Worm (Caenorhabditis elegans) whole organism, early embryonic: ENCODE results near the gene cec-3.

Experiments used
- B0310.2 ChIP-seq: sonication (generic microtip); optimal IDR thresholded peaks from 2 replicates; lab custom pipeline; 2016; ENCODE audit warnings: mild to moderate bottlenecking, missing genetic modification characterization, missing compliant biosample characterization
- F13C5.2 ChIP-seq: sonication (generic microtip); optimal IDR thresholded peaks from 2 replicates; lab custom pipeline; 2017; ENCODE audit warnings: mild to moderate bottlenecking, missing genetic modification characterization, inconsistent platforms, missing compliant biosample characterization
- aly-1 ChIP-seq: sonication (generic microtip); optimal IDR thresholded peaks from 2 replicates; lab custom pipeline; 2016; ENCODE audit warnings: missing genetic modification characterization, missing compliant biosample characterization
- ama-1 ChIP-seq: fragments of 150-350 bp; optimal IDR thresholded peaks from 2 replicates; lab custom pipeline; 2014
- ceh-13 ChIP-seq: fragments of 200-800 bp; sonication (Bioruptor generic); optimal IDR thresholded peaks from 2 replicates; lab custom pipeline; 2018; ENCODE audit warnings: mild to moderate bottlenecking, missing genetic modification characterization, missing compliant biosample characterization
- ceh-36 ChIP-seq: sonication (generic microtip); optimal IDR thresholded peaks from 2 replicates; lab custom pipeline; 2016; ENCODE audit warnings: missing genetic modification characterization, inconsistent platforms, missing compliant biosample characterization
- ets-7 ChIP-seq: sonication (generic microtip); optimal IDR thresholded peaks from 2 replicates; lab custom pipeline; 2016; ENCODE audit warnings: missing genotype, missing genetic modification characterization, missing compliant biosample characterization
- flt-1 ChIP-seq: fragments of 200-800 bp; sonication (Bioruptor generic); IDR thresholded peaks from 2 replicates; pipeline ENCODE4 v1.3.6; 2022; ENCODE audit warnings: missing genetic modification characterization, missing compliant biosample characterization
- hmbx-1 ChIP-seq: sonication (generic microtip); optimal IDR thresholded peaks from 2 replicates; lab custom pipeline; 2016; ENCODE audit warnings: mild to moderate bottlenecking, missing genetic modification characterization, missing compliant biosample characterization
- hmg-4 ChIP-seq: fragments of 200-800 bp; sonication (Bioruptor generic); optimal IDR thresholded peaks from 2 replicates; lab custom pipeline; 2018; ENCODE audit warnings: mild to moderate bottlenecking, missing genetic modification characterization, missing compliant biosample characterization
- hnd-1 ChIP-seq: sonication (generic microtip); optimal IDR thresholded peaks from 2 replicates; lab custom pipeline; 2016; ENCODE audit warnings: missing genetic modification characterization, missing compliant biosample characterization
- pes-1 ChIP-seq: fragments of 200-800 bp; sonication (Bioruptor generic); IDR thresholded peaks from 2 replicates; pipeline ENCODE4 v1.3.6; 2022; ENCODE audit warnings: missing genetic modification reagents, missing genetic modification characterization, missing compliant biosample characterization
- scrt-1 ChIP-seq: fragments of 200-800 bp; sonication (Bioruptor generic); IDR thresholded peaks from 2 replicates; pipeline ENCODE4 v1.3.6; 2022; ENCODE audit warnings: missing genetic modification characterization, missing compliant biosample characterization
- sea-1 ChIP-seq: fragments of 200-800 bp; sonication (Bioruptor generic); conservative IDR thresholded peaks from 2 replicates; pipeline ENCODE4 v1.3.6; 2022; ENCODE audit warnings: missing genetic modification characterization, missing compliant biosample characterization
- tbx-11 ChIP-seq: fragments of 200-800 bp; sonication (Bioruptor generic); IDR thresholded peaks from 2 replicates; pipeline ENCODE4 v1.3.6; 2022; ENCODE audit warnings: missing genetic modification characterization, missing compliant biosample characterization
- tbx-37 ChIP-seq: fragments of 200-800 bp; sonication (Bioruptor generic); conservative IDR thresholded peaks from 2 replicates; pipeline ENCODE4 v1.3.6; 2022; ENCODE audit warnings: missing genetic modification reagents, missing genetic modification characterization, missing compliant biosample characterization
- tra-4 ChIP-seq: sonication (generic microtip); optimal IDR thresholded peaks from 2 replicates; lab custom pipeline; 2017; ENCODE audit warnings: missing genetic modification characterization, missing compliant biosample characterization

Gene cec-3

ce11 chrII:7810869-7811543 is 46.4 kb downstream of the cec-3 start, which contains the start of gene cki-1:
cki-1 (plus strand) TSS chrII:7811240.
- TF ChIP-seq ceh-13 (GFP tag; lab: Kevin White, UChicago) (no peak), ceh-36 (tag; lab: Kevin White, UChicago) (peak; percentile 36), tbx-37 (GFP tag; lab: Robert Waterston, UW) (no peak), B0310.2 (peak; percentile 44), pes-1 (GFP tag; lab: Robert Waterston, UW) (peak; percentile 50), F13C5.2 (tag; lab: Kevin White, UChicago) (no peak), tbx-11 (GFP tag; lab: Robert Waterston, UW) (no peak), tra-4 (tag; lab: Kevin White, UChicago) (no peak), hmbx-1 (tag; lab: Kevin White, UChicago) (no peak), hnd-1 (no peak), hmg-4 (GFP tag; lab: Kevin White, UChicago) (peak; percentile 72), flt-1 (GFP tag; lab: Robert Waterston, UW) (0 out of 2 replicates have a peak, but pooled peaks have one; percentile 40), aly-1 (peak; percentile 81), ama-1 (no peak), ets-7 (tag; lab: Kevin White, UChicago) (no peak), scrt-1 (GFP tag; lab: Robert Waterston, UW) (0 out of 2 replicates have a peak, but pooled peaks have one; percentile 43), sea-1 (GFP tag; lab: Robert Waterston, UW) (0 out of 2 replicates have a peak, but pooled peaks have one; percentile 49)

ce11 chrII:7810162-7810868 is 47.1 kb downstream of the cec-3 start:
- TF ChIP-seq B0310.2 = no peak
- no peak for TF ChIP-seq scrt-1 (GFP tag; lab: Robert Waterston, UW)
- TF ChIP-seq sea-1 (GFP tag; lab: Robert Waterston, UW) = no peak
- TF ChIP-seq ceh-13 (GFP tag; lab: Kevin White, UChicago) = no peak
- no peak for TF ChIP-seq ets-7 (tag; lab: Kevin White, UChicago)
- TF ChIP-seq F13C5.2 (tag; lab: Kevin White, UChicago) = no peak
- TF ChIP-seq hmg-4 (GFP tag; lab: Kevin White, UChicago) = no peak
- no peak for TF ChIP-seq flt-1 (GFP tag; lab: Robert Waterston, UW)
- TF ChIP-seq tra-4 (tag; lab: Kevin White, UChicago) = no peak
- TF ChIP-seq aly-1 = no peak
- no peak for TF ChIP-seq hnd-1
- no peak for TF ChIP-seq ama-1
- TF ChIP-seq ceh-36 (tag; lab: Kevin White, UChicago) = no peak
- no peak for TF ChIP-seq hmbx-1 (tag; lab: Kevin White, UChicago)
- no peak for TF ChIP-seq tbx-11 (GFP tag; lab: Robert Waterston, UW)
- TF ChIP-seq tbx-37 (GFP tag; lab: Robert Waterston, UW) = no peak

ce11 chrII:7809358-7809914 is 48.0 kb downstream of the cec-3 start:
- TF ChIP-seq hmbx-1 (tag; lab: Kevin White, UChicago) = no peak
- no peak for TF ChIP-seq ceh-13 (GFP tag; lab: Kevin White, UChicago)
- no peak for TF ChIP-seq ama-1
- no peak for TF ChIP-seq tbx-11 (GFP tag; lab: Robert Waterston, UW)
- TF ChIP-seq hnd-1 = no peak
- TF ChIP-seq hmg-4 (GFP tag; lab: Kevin White, UChicago) = peak; percentile 58
- TF ChIP-seq sea-1 (GFP tag; lab: Robert Waterston, UW) = no peak
- peak; percentile 3 for TF ChIP-seq tra-4 (tag; lab: Kevin White, UChicago)
- no peak for TF ChIP-seq pes-1 (GFP tag; lab: Robert Waterston, UW)
- TF ChIP-seq F13C5.2 (tag; lab: Kevin White, UChicago) = no peak
- peak; percentile 4 for TF ChIP-seq ceh-36 (tag; lab: Kevin White, UChicago)
- no peak for TF ChIP-seq tbx-37 (GFP tag; lab: Robert Waterston, UW)

ce11 chrII:7808950-7809349 is 48.5 kb downstream of the cec-3 start:
- TF ChIP-seq tbx-11 (GFP tag; lab: Robert Waterston, UW) (no peak), ama-1 (no peak), sea-1 (GFP tag; lab: Robert Waterston, UW) (no peak), ceh-36 (tag; lab: Kevin White, UChicago) (no peak), aly-1 (no peak), F13C5.2 (tag; lab: Kevin White, UChicago) (no peak), scrt-1 (GFP tag; lab: Robert Waterston, UW) (no peak), flt-1 (GFP tag; lab: Robert Waterston, UW) (no peak), pes-1 (GFP tag; lab: Robert Waterston, UW) (no peak), hmbx-1 (tag; lab: Kevin White, UChicago) (no peak), ets-7 (tag; lab: Kevin White, UChicago) (no peak), hmg-4 (GFP tag; lab: Kevin White, UChicago) (no peak), B0310.2 (no peak), ceh-13 (GFP tag; lab: Kevin White, UChicago) (no peak), hnd-1 (no peak), tra-4 (tag; lab: Kevin White, UChicago) (no peak), tbx-37 (GFP tag; lab: Robert Waterston, UW) (no peak)

ce11 chrII:7808153-7808552 is 49.2 kb downstream of the cec-3 start:
- no peak for TF ChIP-seq aly-1
- TF ChIP-seq ceh-13 (GFP tag; lab: Kevin White, UChicago) = no peak
- TF ChIP-seq scrt-1 (GFP tag; lab: Robert Waterston, UW) = no peak

ce11 chrII:7806872-7807271 is 50.5 kb downstream of the cec-3 start:
- TF ChIP-seq tra-4 (tag; lab: Kevin White, UChicago) = no peak
- no peak for TF ChIP-seq B0310.2
- TF ChIP-seq F13C5.2 (tag; lab: Kevin White, UChicago) = no peak
- no peak for TF ChIP-seq hmg-4 (GFP tag; lab: Kevin White, UChicago)
- TF ChIP-seq ceh-13 (GFP tag; lab: Kevin White, UChicago) = no peak
- TF ChIP-seq tbx-11 (GFP tag; lab: Robert Waterston, UW) = no peak
- no peak for TF ChIP-seq sea-1 (GFP tag; lab: Robert Waterston, UW)
- no peak for TF ChIP-seq ama-1
- TF ChIP-seq ceh-36 (tag; lab: Kevin White, UChicago) = no peak
